Fruit fly (Drosophila melanogaster) whole organism, pupa: ENCODE measurements around the gene TrpRS.

Source experiments
- CG12605 ChIP-seq: fragments of 200-800 bp; sonication (Bioruptor generic); IDR thresholded peaks from 2 replicates; pipeline ENCODE4 v1.3.6; 2022; ENCODE audit warnings: missing biosample characterization, missing genetic modification characterization
- CG13204 ChIP-seq: fragments of 200-800 bp; sonication (Bioruptor generic); optimal IDR thresholded peaks from 2 replicates; lab custom pipeline; 2018; ENCODE audit warnings: missing biosample characterization, mild to moderate bottlenecking, missing genetic modification characterization, moderate library complexity
- CG14655 ChIP-seq: fragments of 200-800 bp; sonication (Bioruptor generic); optimal IDR thresholded peaks from 3 replicates; lab custom pipeline; 2017; ENCODE audit warnings: mild to moderate bottlenecking, missing biosample characterization, missing genetic modification reagents, missing genetic modification characterization
- CG15710 ChIP-seq: fragments of 200-800 bp; sonication (Bioruptor generic); optimal IDR thresholded peaks from 2 replicates; lab custom pipeline; 2018; ENCODE audit warnings: missing biosample characterization, mild to moderate bottlenecking, missing genetic modification characterization, moderate library complexity
- CG32121 ChIP-seq: fragments of 200-800 bp; sonication (Bioruptor generic); IDR thresholded peaks from 2 replicates; pipeline ENCODE4 v1.3.6; 2022; ENCODE audit warnings: missing biosample characterization, missing genetic modification characterization
- CG34367 ChIP-seq: fragments of 200-800 bp; sonication (Bioruptor generic); optimal IDR thresholded peaks from 2 replicates; lab custom pipeline; 2018; ENCODE audit warnings: missing biosample characterization, mild to moderate bottlenecking, missing genetic modification characterization
- CG4496 ChIP-seq: fragments of 200-800 bp; sonication (Bioruptor generic); IDR thresholded peaks from 3 replicates; pipeline ENCODE4 v1.3.6; 2022; ENCODE audit warnings: missing biosample characterization, missing genetic modification characterization
- CG8301 ChIP-seq: fragments of 200-800 bp; sonication (Bioruptor generic); optimal IDR thresholded peaks from 2 replicates; lab custom pipeline; 2018; ENCODE audit warnings: missing biosample characterization, mild to moderate bottlenecking, missing genetic modification characterization
- EcR ChIP-seq: fragments of 200-800 bp; sonication (Bioruptor generic); optimal IDR thresholded peaks from 3 replicates; lab custom pipeline; 2019; ENCODE audit warnings: missing biosample characterization, missing genetic modification characterization, mild to moderate bottlenecking, moderate library complexity, missing genetic modification reagents
- Pif1A ChIP-seq: fragments of 200-800 bp; sonication (Bioruptor generic); optimal IDR thresholded peaks from 3 replicates; lab custom pipeline; 2016; ENCODE audit warnings: missing biosample characterization, missing genetic modification characterization
- Pif1B ChIP-seq: fragments of 200-800 bp; sonication (Bioruptor generic); optimal IDR thresholded peaks from 3 replicates; lab custom pipeline; 2016; ENCODE audit warnings: missing biosample characterization, missing genetic modification characterization
- fd96Ca ChIP-seq: fragments of 200-800 bp; sonication (Bioruptor generic); IDR thresholded peaks from 3 replicates; pipeline ENCODE4 v1.3.6; 2022; ENCODE audit warnings: missing biosample characterization, missing genetic modification characterization
- rn ChIP-seq: fragments of 200-800 bp; sonication (Bioruptor generic); IDR thresholded peaks from 2 replicates; pipeline ENCODE4 v1.3.6; 2022; ENCODE audit warnings: missing biosample characterization, missing genetic modification characterization

DNA sequence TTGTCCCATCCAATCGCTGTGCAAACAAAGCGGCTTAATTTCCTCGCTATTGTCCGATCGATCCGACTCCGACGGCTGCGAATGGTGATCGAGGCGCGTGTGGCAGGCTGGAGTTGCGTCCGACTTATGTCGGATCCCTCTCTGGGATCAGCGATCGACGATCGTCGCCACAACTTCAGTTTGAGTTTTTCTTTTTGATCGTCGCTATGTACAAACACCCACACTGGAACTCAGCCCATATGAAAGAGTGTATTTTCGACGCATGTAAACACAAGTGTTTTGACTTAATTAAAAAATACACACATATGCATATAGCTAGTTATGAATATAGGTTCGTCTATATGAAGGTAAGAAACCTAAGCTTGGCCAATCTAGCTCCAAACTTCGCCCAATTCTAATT is 2.7 kb downstream of the TrpRS start, which contains the start of gene sage:
- no peak for TF ChIP-seq fd96Ca
- no peak for TF ChIP-seq rn
- no peak for TF ChIP-seq CG13204 (GFP tag; lab: Kevin White, UChicago)
- no peak for TF ChIP-seq CG32121 (GFP tag; lab: Robert Waterston, UW)
- no peak for TF ChIP-seq CG15710 (tag; lab: Kevin White, UChicago)
- TF ChIP-seq EcR (GFP tag; lab: Kevin White, UChicago): no peak
- no peak for TF ChIP-seq CG4496 (GFP tag; lab: Robert Waterston, UW)
- no peak for TF ChIP-seq CG34367 (tag; lab: Kevin White, UChicago)
- no peak for TF ChIP-seq Pif1A (GFP tag; lab: Kevin White, UChicago)
- no peak for TF ChIP-seq CG12605 (GFP tag; lab: Robert Waterston, UW)
- no peak for TF ChIP-seq Pif1B (GFP tag; lab: Kevin White, UChicago)
- no peak for TF ChIP-seq CG8301 (tag; lab: Kevin White, UChicago)
- TF ChIP-seq CG14655 (GFP tag; lab: Kevin White, UChicago): no peak
